Fruit fly (Drosophila melanogaster): ENCODE data around the gene sesB.
A peak's percentile ranks its signal among the peaks of the same experiment; 100 is the strongest.

sesB gene

DNA sequence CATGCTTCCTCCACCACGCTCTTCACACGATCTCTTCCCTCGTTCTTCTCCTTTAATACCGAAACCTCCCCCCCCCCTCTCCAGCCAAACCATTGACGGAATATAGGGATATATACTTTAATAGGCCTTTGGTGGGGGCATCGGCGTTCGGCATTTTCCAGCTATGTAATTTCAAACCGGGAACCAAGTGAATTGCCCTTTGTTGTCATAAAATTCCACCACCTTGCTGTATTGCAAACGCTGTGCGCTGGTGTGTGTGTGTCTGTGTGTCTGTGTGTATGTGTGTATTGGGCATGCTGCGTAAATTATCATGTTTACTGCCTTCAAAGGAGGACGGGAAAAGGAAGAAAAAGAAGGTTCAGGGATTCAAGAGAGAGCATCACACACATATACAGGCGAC is 55.4 kb downstream of the sesB start:
- no peak for TF ChIP-seq cic (GFP tag; optimal IDR thresholded peaks at IDR 0.05)
- TF ChIP-seq Clk (GFP tag; optimal IDR thresholded peaks at IDR 0.05) = no peak
- TF ChIP-seq CG5204 (GFP tag; optimal IDR thresholded peaks at IDR 0.05) = no peak
- TF ChIP-seq Crg-1 (GFP tag; optimal IDR thresholded peaks at IDR 0.05) = no peak
- TF ChIP-seq CG11617 (GFP tag; optimal IDR thresholded peaks at IDR 0.05) = no peak
- no peak for TF ChIP-seq CG14711 (tag; optimal IDR thresholded peaks at IDR 0.05)
- TF ChIP-seq pad (GFP tag; optimal IDR thresholded peaks at IDR 0.05) = peak; percentile 16
- no peak for TF ChIP-seq Mnt (GFP tag; optimal IDR thresholded peaks at IDR 0.05)
- TF ChIP-seq CG33017 (tag; optimal IDR thresholded peaks at IDR 0.05) = no peak
- no peak for TF ChIP-seq Hr96 (GFP tag; optimal IDR thresholded peaks at IDR 0.05)
- TF ChIP-seq tj (GFP tag; optimal IDR thresholded peaks at IDR 0.05) = peak; percentile 18
